Worm (Caenorhabditis elegans) whole organism, young adult: ENCODE measurements around the gene hpo-28.
A peak's percentile ranks its signal among the peaks of the same experiment; 100 is the strongest.

Experiments used
- B0019.2 ChIP-seq: fragments of 200-800 bp; sonication (Bioruptor generic); conservative IDR thresholded peaks from 2 replicates; pipeline ENCODE4 v1.3.6; 2022; ENCODE audit warnings: missing genetic modification reagents, missing genetic modification characterization, missing compliant biosample characterization
- B0261.1 ChIP-seq: sonication (generic microtip); optimal IDR thresholded peaks from 2 replicates; lab custom pipeline; 2016; ENCODE audit warnings: mild to moderate bottlenecking, missing genetic modification characterization, moderate library complexity, missing compliant biosample characterization
- B0336.3 ChIP-seq: fragments of 200-800 bp; sonication (Bioruptor generic); IDR thresholded peaks from 2 replicates; pipeline ENCODE4 v1.3.6; 2022; ENCODE audit warnings: missing genetic modification characterization, missing compliant biosample characterization
- C06A6.2 ChIP-seq: fragments of 200-800 bp; sonication (Bioruptor generic); conservative IDR thresholded peaks from 2 replicates; pipeline ENCODE4 v1.3.6; 2022; ENCODE audit warnings: missing genetic modification characterization, missing compliant biosample characterization
- F22D6.2 ChIP-seq: sonication (generic microtip); optimal IDR thresholded peaks from 2 replicates; lab custom pipeline; 2016; ENCODE audit warnings: mild to moderate bottlenecking, missing genetic modification characterization, missing compliant biosample characterization
- F37B4.10 ChIP-seq: fragments of 200-800 bp; sonication (Bioruptor generic); IDR thresholded peaks from 2 replicates; pipeline ENCODE4 v1.3.6; 2022; ENCODE audit warnings: missing genetic modification characterization, missing compliant biosample characterization
- F39B2.1 ChIP-seq: fragments of 200-800 bp; sonication (Bioruptor generic); IDR thresholded peaks from 2 replicates; pipeline ENCODE4 v1.3.6; 2022; ENCODE audit warnings: missing genetic modification reagents, missing genetic modification characterization, missing compliant biosample characterization
- F52B5.7 ChIP-seq: sonication (generic microtip); optimal IDR thresholded peaks from 2 replicates; lab custom pipeline; 2016; ENCODE audit warnings: mild to moderate bottlenecking, missing genetic modification characterization, missing compliant biosample characterization
- K12H6.12 ChIP-seq: fragments of 200-800 bp; sonication (Bioruptor generic); optimal IDR thresholded peaks from 2 replicates; lab custom pipeline; 2018; ENCODE audit warnings: mild to moderate bottlenecking, missing genetic modification characterization, missing compliant biosample characterization
- T26A5.8 ChIP-seq: sonication (generic microtip); optimal IDR thresholded peaks from 2 replicates; lab custom pipeline; 2016; ENCODE audit warnings: missing genetic modification characterization, missing compliant biosample characterization
- Y53G8AR.9 ChIP-seq: fragments of 200-800 bp; sonication (Bioruptor generic); conservative IDR thresholded peaks from 2 replicates; pipeline ENCODE4 v1.3.6; 2022; ENCODE audit warnings: missing genetic modification reagents, missing genetic modification characterization, missing compliant biosample characterization
- Y56A3A.18 ChIP-seq: fragments of 200-800 bp; sonication (Bioruptor generic); IDR thresholded peaks from 2 replicates; pipeline ENCODE4 v1.3.6; 2022; ENCODE audit warnings: missing genetic modification reagents, missing genetic modification characterization, missing compliant biosample characterization
- Y67H2A.10 ChIP-seq: fragments of 200-800 bp; sonication (Bioruptor generic); conservative IDR thresholded peaks from 2 replicates; pipeline ENCODE4 v1.3.6; 2022; ENCODE audit warnings: missing genetic modification reagents, missing genetic modification characterization, missing compliant biosample characterization
- akir-1 ChIP-seq: fragments of 200-800 bp; sonication (Bioruptor generic); optimal IDR thresholded peaks from 2 replicates; lab custom pipeline; 2018; ENCODE audit warnings: mild to moderate bottlenecking, missing genetic modification characterization, moderate library complexity, missing compliant biosample characterization
- ama-1 ChIP-seq, 3 experiments: fragments of 150-350 bp in 1 of 3; sonication (generic microtip) in 2 of 3; optimal IDR thresholded peaks; 2 replicates each; lab custom pipeline; 2014 to 2018; ENCODE audit warnings: missing biosample characterization in 2 of 3, missing genetic modification characterization in 2 of 3, missing genetic modification reagents in 2 of 3
- aptf-2 ChIP-seq: fragments of 200-800 bp; sonication (Bioruptor generic); conservative IDR thresholded peaks from 2 replicates; pipeline ENCODE4 v1.3.6; 2022; ENCODE audit warnings: missing genetic modification reagents, missing genetic modification characterization, missing compliant biosample characterization
- aptf-3 ChIP-seq: fragments of 200-800 bp; sonication (Bioruptor generic); IDR thresholded peaks from 2 replicates; pipeline ENCODE4 v1.3.6; 2022; ENCODE audit warnings: missing genetic modification characterization, missing compliant biosample characterization
- athp-1 ChIP-seq: sonication (generic microtip); optimal IDR thresholded peaks from 2 replicates; lab custom pipeline; 2017; ENCODE audit warnings: mild to moderate bottlenecking, missing genetic modification characterization, missing compliant biosample characterization
- attf-6 ChIP-seq: fragments of 200-800 bp; sonication (Bioruptor generic); IDR thresholded peaks from 2 replicates; pipeline ENCODE4 v1.3.6; 2022; ENCODE audit warnings: missing genetic modification reagents, missing genetic modification characterization, missing compliant biosample characterization
- cebp-2 ChIP-seq: fragments of 200-800 bp; sonication (Bioruptor generic); IDR thresholded peaks from 2 replicates; pipeline ENCODE4 v1.3.6; 2022; ENCODE audit warnings: missing genetic modification characterization, missing compliant biosample characterization
- ceh-27 ChIP-seq: fragments of 200-800 bp; sonication (Bioruptor generic); optimal IDR thresholded peaks from 2 replicates; lab custom pipeline; 2018; ENCODE audit warnings: mild to moderate bottlenecking, missing genetic modification characterization, moderate library complexity, missing compliant biosample characterization
- chd-7 ChIP-seq: sonication (generic microtip); optimal IDR thresholded peaks from 2 replicates; lab custom pipeline; 2016; ENCODE audit warnings: mild to moderate bottlenecking, missing genetic modification characterization, moderate library complexity, missing compliant biosample characterization
- die-1 ChIP-seq: sonication (generic microtip); optimal IDR thresholded peaks from 2 replicates; lab custom pipeline; 2016; ENCODE audit warnings: missing genotype, mild to moderate bottlenecking, missing genetic modification characterization, missing compliant biosample characterization
- dpff-1 ChIP-seq: sonication (generic microtip); optimal IDR thresholded peaks from 2 replicates; lab custom pipeline; 2017; ENCODE audit warnings: mild to moderate bottlenecking, missing genetic modification characterization, missing compliant biosample characterization
- egl-18 ChIP-seq: fragments of 200-800 bp; sonication (Bioruptor generic); IDR thresholded peaks from 2 replicates; pipeline ENCODE4 v1.3.6; 2022; ENCODE audit warnings: missing genetic modification reagents, missing genetic modification characterization, missing compliant biosample characterization
- egl-44 ChIP-seq: fragments of 200-800 bp; sonication (Bioruptor generic); IDR thresholded peaks from 2 replicates; pipeline ENCODE4 v1.3.6; 2022; ENCODE audit warnings: missing genetic modification reagents, missing genetic modification characterization, missing compliant biosample characterization
- ets-4 ChIP-seq: fragments of 200-800 bp; sonication (Bioruptor generic); optimal IDR thresholded peaks from 2 replicates; lab custom pipeline; 2018; ENCODE audit warnings: mild to moderate bottlenecking, missing genetic modification characterization, missing compliant biosample characterization
- hmg-1.2 ChIP-seq: fragments of 200-800 bp; sonication (Bioruptor generic); IDR thresholded peaks from 2 replicates; pipeline ENCODE4 v1.3.6; 2022; ENCODE audit warnings: missing genetic modification reagents, missing genetic modification characterization, missing compliant biosample characterization
- hrde-1 ChIP-seq: sonication (generic microtip); optimal IDR thresholded peaks from 2 replicates; lab custom pipeline; 2016; ENCODE audit warnings: missing genetic modification characterization, mild to moderate bottlenecking, missing compliant biosample characterization, moderate library complexity, missing genotype, missing genetic modification reagents, borderline replicate concordance
- hsf-1 ChIP-seq: fragments of 200-800 bp; sonication (Bioruptor generic); IDR thresholded peaks from 2 replicates; pipeline ENCODE4 v1.3.6; 2022; ENCODE audit warnings: missing genetic modification reagents, missing genetic modification characterization, missing compliant biosample characterization
- lin-54 ChIP-seq: fragments of 200-800 bp; sonication (Bioruptor generic); optimal IDR thresholded peaks from 2 replicates; lab custom pipeline; 2018; ENCODE audit warnings: mild to moderate bottlenecking, missing genetic modification characterization, missing compliant biosample characterization
- lsl-1 ChIP-seq: fragments of 200-800 bp; sonication (Bioruptor generic); optimal IDR thresholded peaks from 2 replicates; lab custom pipeline; 2018; ENCODE audit warnings: mild to moderate bottlenecking, missing genetic modification characterization, moderate library complexity, missing compliant biosample characterization
- madf-6 ChIP-seq: fragments of 200-800 bp; sonication (Bioruptor generic); IDR thresholded peaks from 2 replicates; pipeline ENCODE4 v1.3.6; 2022; ENCODE audit warnings: missing genetic modification reagents, missing genetic modification characterization, missing compliant biosample characterization
- mcd-1 ChIP-seq: fragments of 200-800 bp; sonication (Bioruptor generic); IDR thresholded peaks from 2 replicates; pipeline ENCODE4 v1.3.6; 2022; ENCODE audit warnings: missing genetic modification reagents, missing genetic modification characterization, missing compliant biosample characterization
- mes-4 ChIP-seq: sonication (generic microtip); optimal IDR thresholded peaks from 2 replicates; lab custom pipeline; 2016; ENCODE audit warnings: missing genotype, missing genetic modification characterization, missing compliant biosample characterization
- mxl-1 ChIP-seq: sonication (generic microtip); optimal IDR thresholded peaks from 2 replicates; lab custom pipeline; 2016; ENCODE audit warnings: missing genetic modification characterization, missing compliant biosample characterization
- rec-8 ChIP-seq, 2 experiments: sonication (generic microtip); optimal IDR thresholded peaks; 2 replicates each; lab custom pipeline; 2016; ENCODE audit warnings: mild to moderate bottlenecking in 2 of 2, missing genetic modification characterization in 2 of 2, missing genetic modification reagents in 2 of 2, missing genotype in 2 of 2, missing biosample characterization in 1 of 2, missing compliant biosample characterization in 1 of 2, moderate library complexity in 1 of 2
- repo-1 ChIP-seq: sonication (generic microtip); optimal IDR thresholded peaks from 2 replicates; lab custom pipeline; 2017; ENCODE audit warnings: mild to moderate bottlenecking, missing genetic modification characterization, missing compliant biosample characterization
- sdz-38 ChIP-seq: sonication (generic microtip); optimal IDR thresholded peaks from 2 replicates; lab custom pipeline; 2016; ENCODE audit warnings: missing genotype, missing genetic modification characterization, missing compliant biosample characterization
- snpc-1.3 ChIP-seq: sonication (generic microtip); optimal IDR thresholded peaks from 2 replicates; lab custom pipeline; 2017; ENCODE audit warnings: missing genetic modification characterization, mild to moderate bottlenecking, missing compliant biosample characterization, antibody characterized with exemption, moderate library complexity, missing genotype, missing genetic modification reagents; ENCODE audit not compliant: insufficient read depth
- snpc-3.4 ChIP-seq: sonication (generic microtip); optimal IDR thresholded peaks from 2 replicates; lab custom pipeline; 2017; ENCODE audit warnings: missing genetic modification characterization, mild to moderate bottlenecking, missing compliant biosample characterization, antibody characterized with exemption, moderate library complexity, missing genotype, missing genetic modification reagents
- unc-62 ChIP-seq: fragments of 150-350 bp; optimal IDR thresholded peaks from 2 replicates; lab custom pipeline; 2014; ENCODE audit warnings: missing biosample characterization, missing genetic modification reagents, missing genetic modification characterization
- xnd-1 ChIP-seq: sonication (generic microtip); optimal IDR thresholded peaks from 2 replicates; lab custom pipeline; 2016; ENCODE audit warnings: missing genotype, missing genetic modification reagents, missing genetic modification characterization, missing compliant biosample characterization
- zfh-2 ChIP-seq: fragments of 200-800 bp; sonication (Bioruptor generic); conservative IDR thresholded peaks from 2 replicates; pipeline ENCODE4 v1.3.6; 2022; ENCODE audit warnings: missing genetic modification reagents, missing genetic modification characterization, missing compliant biosample characterization
- ztf-25 ChIP-seq: fragments of 200-800 bp; sonication (Bioruptor generic); IDR thresholded peaks from 2 replicates; pipeline ENCODE4 v1.3.6; 2022; ENCODE audit warnings: missing genetic modification reagents, missing genetic modification characterization, missing compliant biosample characterization
- ztf-3 ChIP-seq: fragments of 200-800 bp; sonication (Bioruptor generic); optimal IDR thresholded peaks from 2 replicates; lab custom pipeline; 2018; ENCODE audit warnings: mild to moderate bottlenecking, missing genetic modification characterization, missing compliant biosample characterization

hpo-28 gene

DNA sequence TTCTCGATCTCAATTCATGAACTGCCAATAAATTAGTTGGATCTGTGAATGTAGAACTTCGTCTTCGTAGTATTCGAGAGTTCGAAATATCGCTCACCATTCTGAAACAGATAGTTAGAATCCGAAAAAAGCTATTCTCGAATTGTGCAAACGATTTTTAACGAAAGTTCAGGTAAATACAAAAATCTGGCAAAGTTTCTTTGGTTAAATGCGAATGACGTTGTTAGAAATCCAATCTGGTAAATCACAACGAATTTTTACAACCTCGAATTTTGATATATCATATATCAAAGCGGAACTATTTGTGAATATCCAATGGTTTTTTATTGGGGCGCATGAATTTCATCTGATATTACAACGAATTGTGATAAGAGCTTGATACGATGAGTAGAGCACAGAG is at the start of gene hpo-28:
hpo-28 (minus strand) TSS at position 101 of the 400 bp plus-strand sequence.
- TF ChIP-seq ets-4 (GFP tag; lab: Kevin White, UChicago) (no peak), hmg-1.2 (GFP tag; lab: Robert Waterston, UW) (no peak), die-1 (no peak), Y53G8AR.9 (no peak), chd-7 (tag; lab: Kevin White, UChicago) (no peak), K12H6.12 (tag; lab: Kevin White, UChicago) (no peak), rec-8 (tag; optimal IDR thresholded peaks at IDR 0.05; lab: Kevin White, UChicago) (no peak), egl-18 (no peak)

DNA sequence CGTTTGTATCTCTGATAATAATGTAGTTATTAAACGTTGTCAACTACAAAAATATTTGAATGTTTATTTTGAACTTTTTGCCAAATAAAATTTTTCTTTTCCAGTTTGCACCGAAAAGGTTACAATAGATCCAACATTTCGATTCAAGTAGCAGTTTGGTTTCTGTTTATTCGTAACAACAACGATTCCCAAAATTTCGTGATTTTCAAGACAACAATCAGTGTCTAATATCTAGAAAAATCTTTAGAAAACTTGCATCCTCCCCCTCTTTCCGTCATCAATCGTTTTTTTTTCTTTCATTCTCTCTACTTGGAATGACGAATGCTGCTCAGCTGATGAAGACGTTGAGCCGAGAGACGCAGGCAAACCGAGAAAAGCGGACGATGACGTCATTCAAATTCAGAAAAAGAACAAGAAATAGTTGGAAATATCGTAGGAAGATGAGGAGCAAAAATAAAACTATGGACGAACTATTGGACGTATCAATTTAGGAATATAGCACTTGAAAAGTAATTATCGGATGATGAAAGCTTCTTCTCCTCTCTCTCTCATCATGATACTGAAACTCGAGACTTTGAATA is 49.5 kb upstream of the hpo-28 start:
- no peak for TF ChIP-seq egl-44 (GFP tag; lab: Robert Waterston, UW)
- TF ChIP-seq chd-7 (tag; lab: Kevin White, UChicago), result peak; percentile 24
- no peak for TF ChIP-seq athp-1 (tag; lab: Kevin White, UChicago)
- TF ChIP-seq Y67H2A.10 (GFP tag; lab: Robert Waterston, UW), result no peak
- no peak for TF ChIP-seq C06A6.2 (GFP tag; lab: Robert Waterston, UW)
- TF ChIP-seq aptf-3, result no peak
- TF ChIP-seq ceh-27 (GFP tag; lab: Kevin White, UChicago), result peak; percentile 17
- TF ChIP-seq T26A5.8, result no peak
- TF ChIP-seq Y53G8AR.9, result no peak
- no peak for TF ChIP-seq ama-1 (optimal IDR thresholded peaks at IDR 0.05; lab: Kevin White, UChicago)
- no peak for TF ChIP-seq ama-1 (GFP tag; optimal IDR thresholded peaks at IDR 0.05; lab: Kevin White, UChicago)
- TF ChIP-seq B0336.3, result no peak
- TF ChIP-seq hrde-1 (tag; lab: Kevin White, UChicago), result no peak
- no peak for TF ChIP-seq F39B2.1
- no peak for TF ChIP-seq ets-4 (GFP tag; lab: Kevin White, UChicago)
- TF ChIP-seq repo-1 (tag; lab: Kevin White, UChicago), result no peak
- TF ChIP-seq hsf-1, result no peak
- no peak for TF ChIP-seq snpc-3.4 (tag; lab: Kevin White, UChicago)
- no peak for TF ChIP-seq dpff-1 (tag; lab: Kevin White, UChicago)
- peak; percentile 28; the same call in 1 of the 2 replicates for TF ChIP-seq zfh-2 (GFP tag; lab: Robert Waterston, UW)
- TF ChIP-seq K12H6.12 (tag; lab: Kevin White, UChicago), result peak; percentile 53
- TF ChIP-seq madf-6 (GFP tag; lab: Robert Waterston, UW), result no peak
- no peak for TF ChIP-seq ztf-3
- TF ChIP-seq B0261.1 (tag; lab: Kevin White, UChicago), result no peak
- no peak for TF ChIP-seq sdz-38 (tag; lab: Kevin White, UChicago)
- TF ChIP-seq F52B5.7 (tag; lab: Kevin White, UChicago), result no peak
- no peak for TF ChIP-seq attf-6 (GFP tag; lab: Robert Waterston, UW)
- no peak for TF ChIP-seq cebp-2
- TF ChIP-seq ztf-25, result no peak
- TF ChIP-seq rec-8 (tag; optimal IDR thresholded peaks at IDR 0.05; lab: Kevin White, UChicago), result no peak
- no peak for TF ChIP-seq lin-54 (GFP tag; lab: Kevin White, UChicago)
- TF ChIP-seq B0019.2 (GFP tag; lab: Robert Waterston, UW), result no peak
- no peak for TF ChIP-seq akir-1 (GFP tag; lab: Kevin White, UChicago)
- no peak for TF ChIP-seq mes-4 (tag; lab: Kevin White, UChicago)
- no peak for TF ChIP-seq xnd-1 (tag; lab: Kevin White, UChicago)
- TF ChIP-seq Y56A3A.18 (GFP tag; lab: Robert Waterston, UW), result no peak
- TF ChIP-seq F37B4.10 (GFP tag; lab: Robert Waterston, UW), result no peak
- TF ChIP-seq lsl-1 (GFP tag; lab: Kevin White, UChicago), result no peak
- no peak for TF ChIP-seq aptf-2 (GFP tag; lab: Robert Waterston, UW)
- no peak for TF ChIP-seq unc-62
- TF ChIP-seq mxl-1 (tag; lab: Kevin White, UChicago), result no peak
- TF ChIP-seq snpc-1.3 (tag; lab: Kevin White, UChicago), result no peak
- no peak for TF ChIP-seq F22D6.2 (tag; lab: Kevin White, UChicago)
- TF ChIP-seq mcd-1 (GFP tag; lab: Robert Waterston, UW), result 0 out of 2 replicates have a peak, but pooled peaks have one; percentile 48
